Worm (Caenorhabditis elegans): ENCODE measurements around the gene C28H8.7.
A peak's percentile ranks its signal among the peaks of the same experiment; 100 is the strongest.

C28H8.7 gene

ce11 chrIII:5883517-5883916 is 3.3 kb downstream of the C28H8.7 start:
- peak; percentile 92 for TF ChIP-seq blmp-1 (tag; optimal IDR thresholded peaks at IDR 0.05)
- no peak for TF ChIP-seq F16B12.6 (tag; optimal IDR thresholded peaks at IDR 0.05)

DNA sequence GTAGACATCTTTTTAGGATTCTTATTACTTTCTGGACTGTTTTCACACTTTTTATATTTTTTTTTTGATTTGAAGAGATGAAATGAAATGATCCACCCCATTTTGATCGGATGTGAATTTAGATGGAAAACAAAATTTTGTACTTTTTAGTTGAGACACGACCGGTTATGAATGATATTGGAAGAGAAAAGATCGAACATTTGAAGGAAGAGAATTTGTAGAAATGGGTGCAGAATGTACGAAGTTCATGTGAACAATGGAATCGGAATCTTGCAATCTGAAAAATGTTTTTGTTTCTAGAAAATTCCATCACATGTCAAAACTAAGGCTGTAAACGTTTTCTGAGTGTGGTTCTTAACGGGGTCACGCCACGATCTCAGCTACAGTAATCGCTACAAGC is 4.0 kb downstream of the C28H8.7 start, which contains the start of gene F01F1.14:
F01F1.14 (minus strand) TSS at position 101 of the 400 bp plus-strand sequence.
- no peak for TF ChIP-seq pqm-1 (tag; optimal IDR thresholded peaks at IDR 0.05)
- no peak for TF ChIP-seq nhr-71 (tag; optimal IDR thresholded peaks at IDR 0.05)
- TF ChIP-seq mab-9 (GFP tag; IDR thresholded peaks at IDR 0.05) = no peak
- TF ChIP-seq grh-1 (GFP tag; IDR thresholded peaks at IDR 0.05) = no peak
- no peak for TF ChIP-seq ztf-4 (tag; optimal IDR thresholded peaks at IDR 0.05)
- TF ChIP-seq nhr-85 (tag) = no peak
- TF ChIP-seq dpl-1 (GFP tag; optimal IDR thresholded peaks at IDR 0.05) = no peak
- TF ChIP-seq elt-2 (tag; optimal IDR thresholded peaks at IDR 0.05) = no peak
- no peak for TF ChIP-seq sox-4 (tag; optimal IDR thresholded peaks at IDR 0.05)
- no peak for TF ChIP-seq mef-2 (tag; optimal IDR thresholded peaks at IDR 0.05)

- TF ChIP-seq ama-1 (optimal IDR thresholded peaks at IDR 0.05) (peak; percentile 41), ceh-63 (GFP tag; optimal IDR thresholded peaks at IDR 0.05) (no peak), nhr-77 (tag; optimal IDR thresholded peaks at IDR 0.05) (no peak), irx-1 (tag; optimal IDR thresholded peaks at IDR 0.05) (no peak), unc-98 (GFP tag; IDR thresholded peaks at IDR 0.05) (no peak)
Measured at ce11 chrIII:5882284-5882683, 4.5 kb downstream of the C28H8.7 start.

DNA sequence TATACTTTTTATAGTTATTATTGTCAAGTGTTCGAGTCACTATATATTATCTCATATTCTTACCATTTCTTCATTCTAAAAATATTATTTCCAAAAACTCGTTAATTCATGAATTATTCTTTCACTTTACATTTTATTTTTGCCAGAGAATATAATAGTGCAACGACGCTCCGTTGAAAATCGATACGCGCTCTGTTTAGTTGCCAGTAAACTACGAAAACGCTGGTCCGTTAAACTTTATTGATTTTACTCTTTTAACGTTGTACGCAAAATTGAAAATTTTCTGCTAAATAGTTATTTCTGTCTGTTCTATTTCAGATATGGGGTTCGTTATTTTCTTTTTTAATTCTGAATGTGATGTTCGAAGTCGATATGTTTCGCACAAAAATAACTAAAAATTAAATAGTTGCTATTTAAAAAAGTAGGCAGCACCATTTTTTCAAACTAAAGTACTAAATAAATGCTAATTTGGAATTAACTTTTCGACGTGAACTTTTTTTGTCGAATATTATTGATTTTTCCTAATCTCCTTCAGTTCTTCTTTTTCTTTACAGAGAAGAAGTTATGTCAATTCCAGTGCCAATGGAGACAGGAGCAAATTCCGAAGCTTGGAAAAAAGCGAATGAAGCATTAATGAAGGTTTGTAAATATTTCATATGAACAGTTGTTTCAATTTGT is 7.4 kb downstream of the C28H8.7 start, which contains the start of gene hpo-10:
hpo-10 (plus strand) TSS at position 199 of the 678 bp plus-strand sequence.
- TF ChIP-seq nhr-76 (tag; optimal IDR thresholded peaks at IDR 0.05) (no peak), ceh-82 (tag; optimal IDR thresholded peaks at IDR 0.05) (peak in 1 of 3 experiments; percentile 32), blmp-1 (tag; optimal IDR thresholded peaks at IDR 0.05) (peak; percentile 54), efl-1 (optimal IDR thresholded peaks at IDR 0.05) (peak; percentile 27 to 28), efl-1 (GFP tag; optimal IDR thresholded peaks at IDR 0.05 in 1 of 2) (peak; percentile 32 to 95), lsy-2 (tag; optimal IDR thresholded peaks at IDR 0.05) (peak; percentile 49 to 70), ets-5 (GFP tag; IDR thresholded peaks at IDR 0.05) (no peak), snu-23 (GFP tag; optimal IDR thresholded peaks at IDR 0.05) (peak; percentile 27), nhr-47 (tag; optimal IDR thresholded peaks at IDR 0.05) (peak; percentile 35), egl-27 (tag; optimal IDR thresholded peaks at IDR 0.05) (no peak), dpl-1 (GFP tag; optimal IDR thresholded peaks at IDR 0.05) (peak in 2 of 3 experiments; percentile 34), nhr-71 (tag; optimal IDR thresholded peaks at IDR 0.05) (peak; percentile 44), lin-14 (GFP tag; optimal IDR thresholded peaks at IDR 0.05) (peak; percentile 14), mdl-1 (tag; optimal IDR thresholded peaks at IDR 0.05) (no peak), lin-35 (GFP tag; optimal IDR thresholded peaks at IDR 0.05) (peak; percentile 14 to 44), C16A3.4 (tag; optimal IDR thresholded peaks at IDR 0.05) (peak; percentile 33), alr-1 (tag; optimal IDR thresholded peaks at IDR 0.05; ENCODE audit: borderline replicate concordance) (no peak), nhr-12 (tag; optimal IDR thresholded peaks at IDR 0.05) (no peak), ama-1 (optimal IDR thresholded peaks at IDR 0.05) (peak; percentile 23)

DNA sequence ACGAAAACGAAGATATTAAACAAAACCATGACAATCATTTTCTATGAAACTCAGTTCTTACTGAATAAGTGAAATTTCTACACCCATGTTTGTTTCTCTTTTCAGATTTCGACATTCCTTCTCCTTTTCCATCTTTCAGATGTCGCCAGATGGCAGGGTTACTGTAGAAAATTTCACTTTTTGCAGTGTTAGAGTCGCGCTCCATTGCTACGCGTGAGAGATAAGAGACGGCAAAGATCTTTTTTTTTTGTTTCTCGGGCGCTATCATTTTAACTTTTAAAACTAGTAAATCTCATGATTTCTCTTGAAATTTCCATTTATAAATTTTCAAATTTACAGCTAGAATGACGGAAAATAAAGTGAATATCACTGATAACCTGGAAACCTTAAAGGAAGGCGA is 8.6 kb downstream of the C28H8.7 start, which contains the start of the genes mig-21 and F01F1.2:
mig-21 (minus strand) TSS at position 166 of the 400 bp plus-strand sequence.
F01F1.2 (plus strand) TSS at position 340 of the 400 bp plus-strand sequence.
- TF ChIP-seq skn-1 (tag; optimal IDR thresholded peaks at IDR 0.05) (no peak), hlh-4 (tag; optimal IDR thresholded peaks at IDR 0.05) (no peak), nhr-77 (tag; optimal IDR thresholded peaks at IDR 0.05) (no peak), mdl-1 (tag; optimal IDR thresholded peaks at IDR 0.05) (no peak), sptf-1 (tag; optimal IDR thresholded peaks at IDR 0.05) (no peak), Y116A8C.19 (tag; optimal IDR thresholded peaks at IDR 0.05; ENCODE audit: borderline replicate concordance) (no peak), unc-98 (GFP tag; IDR thresholded peaks at IDR 0.05) (no peak), efl-1 (optimal IDR thresholded peaks at IDR 0.05) (no peak), efl-1 (GFP tag; optimal IDR thresholded peaks at IDR 0.05 in 1 of 2) (peak in 1 of 2 experiments; percentile 82), dpl-1 (GFP tag; optimal IDR thresholded peaks at IDR 0.05) (peak in 1 of 3 experiments; percentile 16), unc-86 (tag; optimal IDR thresholded peaks at IDR 0.05) (no peak), fkh-8 (tag; optimal IDR thresholded peaks at IDR 0.05) (no peak), lsy-2 (tag; optimal IDR thresholded peaks at IDR 0.05) (peak in 1 of 2 experiments; percentile 87), ets-5 (GFP tag; IDR thresholded peaks at IDR 0.05) (no peak), nhr-47 (tag; optimal IDR thresholded peaks at IDR 0.05) (no peak), tlp-1 (tag; optimal IDR thresholded peaks at IDR 0.05) (no peak), pag-3 (tag; optimal IDR thresholded peaks at IDR 0.05; ENCODE audit: borderline replicate concordance, insufficient read depth) (no peak), blmp-1 (tag; optimal IDR thresholded peaks at IDR 0.05) (peak; percentile 96), mep-1 (tag; optimal IDR thresholded peaks at IDR 0.05) (no peak), nhr-71 (tag; optimal IDR thresholded peaks at IDR 0.05) (no peak)
